Worm (Caenorhabditis elegans) whole organism, late embryonic: ENCODE data around the gene R08C7.12.

Experiments used
- C38D4.7 ChIP-seq: fragments of 200-800 bp; sonication (Bioruptor generic); optimal IDR thresholded peaks from 2 replicates; lab custom pipeline; 2018; ENCODE audit warnings: mild to moderate bottlenecking, missing genetic modification characterization, moderate library complexity, missing compliant biosample characterization
- ama-1 ChIP-seq: fragments of 150-350 bp; optimal IDR thresholded peaks from 2 replicates; lab custom pipeline; 2014
- ceh-14 ChIP-seq: sonication (generic microtip); optimal IDR thresholded peaks from 2 replicates; lab custom pipeline; 2016; ENCODE audit warnings: missing genotype, missing genetic modification characterization, missing compliant biosample characterization
- che-1 ChIP-seq: sonication (generic microtip); optimal IDR thresholded peaks from 2 replicates; lab custom pipeline; 2016; ENCODE audit warnings: mild to moderate bottlenecking, missing genetic modification characterization, missing compliant biosample characterization
- ets-4 ChIP-seq: sonication (generic microtip); optimal IDR thresholded peaks from 2 replicates; lab custom pipeline; 2016; ENCODE audit warnings: missing genetic modification characterization, missing compliant biosample characterization
- hlh-15 ChIP-seq: sonication (generic microtip); optimal IDR thresholded peaks from 2 replicates; lab custom pipeline; 2016; ENCODE audit warnings: missing genetic modification characterization, missing compliant biosample characterization
- hlh-30 ChIP-seq: sonication (generic microtip); optimal IDR thresholded peaks from 2 replicates; lab custom pipeline; 2017; ENCODE audit warnings: antibody characterized with exemption, missing genetic modification characterization, missing compliant biosample characterization; ENCODE audit not compliant: insufficient read depth
- madf-2 ChIP-seq: sonication (generic microtip); optimal IDR thresholded peaks from 2 replicates; lab custom pipeline; 2017; ENCODE audit warnings: missing genetic modification characterization, missing compliant biosample characterization
- nfya-1 ChIP-seq: sonication (generic microtip); optimal IDR thresholded peaks from 2 replicates; lab custom pipeline; 2017; ENCODE audit warnings: missing genetic modification characterization, mild to moderate bottlenecking, missing compliant biosample characterization, antibody characterized with exemption, moderate library complexity
- odd-2 ChIP-seq: sonication (generic microtip); optimal IDR thresholded peaks from 2 replicates; lab custom pipeline; 2017; ENCODE audit warnings: antibody characterized with exemption, mild to moderate bottlenecking, missing genetic modification characterization, missing compliant biosample characterization
- pax-1 ChIP-seq: fragments of 150-350 bp; optimal IDR thresholded peaks from 2 replicates; lab custom pipeline; 2014; ENCODE audit warnings: missing biosample characterization, missing genetic modification characterization
- pha-4 ChIP-seq: fragments of 150-350 bp; optimal IDR thresholded peaks from 2 replicates; lab custom pipeline; 2018; ENCODE audit warnings: missing biosample characterization, missing genetic modification reagents, missing genetic modification characterization
- pqm-1 ChIP-seq: sonication (generic microtip); optimal IDR thresholded peaks from 2 replicates; lab custom pipeline; 2016; ENCODE audit warnings: missing genetic modification characterization, missing compliant biosample characterization

ce11 chrIV:4456658-4457057 is 7.1 kb downstream of the R08C7.12 start:
- no peak for TF ChIP-seq nfya-1 (tag; lab: Kevin White, UChicago)
- TF ChIP-seq pha-4 (tag; lab: Kevin White, UChicago): no peak
- no peak for TF ChIP-seq pqm-1 (tag; lab: Kevin White, UChicago)
- no peak for TF ChIP-seq hlh-15 (tag; lab: Kevin White, UChicago)
- no peak for TF ChIP-seq ama-1 (lab: Kevin White, UChicago)
- no peak for TF ChIP-seq ets-4 (tag; lab: Kevin White, UChicago)
- no peak for TF ChIP-seq ceh-14 (tag; lab: Kevin White, UChicago)
- TF ChIP-seq odd-2: no peak
- no peak for TF ChIP-seq che-1
- TF ChIP-seq pax-1: no peak
- no peak for TF ChIP-seq madf-2 (tag; lab: Kevin White, UChicago)
- TF ChIP-seq C38D4.7 (GFP tag; lab: Kevin White, UChicago): no peak
- TF ChIP-seq hlh-30 (tag; lab: Kevin White, UChicago): no peak
